Worm (Caenorhabditis elegans): ENCODE data around the gene sams-4.
A peak's percentile ranks its signal among the peaks of the same experiment; 100 is the strongest.

sams-4 gene

DNA sequence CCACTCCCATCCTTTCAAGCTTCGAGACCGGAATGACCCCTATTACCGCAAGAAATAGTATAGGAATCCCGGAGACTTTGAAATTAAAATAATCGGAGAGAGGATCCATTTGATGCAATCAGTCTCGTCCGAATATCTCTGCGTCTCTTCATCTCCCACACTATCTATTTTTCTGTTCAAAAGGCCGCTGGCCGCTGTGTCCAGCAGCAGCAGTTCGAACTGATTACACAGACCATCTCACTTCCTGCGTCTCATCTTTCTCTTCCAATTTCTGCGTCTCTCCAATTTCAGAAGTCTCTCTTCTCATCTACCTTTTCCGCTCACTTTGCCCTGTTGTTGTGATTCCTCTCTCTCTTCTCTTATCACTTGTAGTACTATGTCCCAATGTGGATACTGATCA is 28.7 kb downstream of the sams-4 start (continued):
- TF ChIP-seq ztf-7 (tag; optimal IDR thresholded peaks at IDR 0.05) (no peak), lir-3 (tag; optimal IDR thresholded peaks at IDR 0.05) (no peak), spr-1 (tag; optimal IDR thresholded peaks at IDR 0.05) (peak; percentile 50), daf-8 (GFP tag; IDR thresholded peaks at IDR 0.05) (no peak), ZK337.2 (GFP tag; IDR thresholded peaks at IDR 0.05) (no peak), hlh-30 (tag; optimal IDR thresholded peaks at IDR 0.05; ENCODE audit: insufficient read depth) (peak; percentile 64), fkh-10 (GFP tag; optimal IDR thresholded peaks at IDR 0.05) (no peak), R02D3.7 (tag; optimal IDR thresholded peaks at IDR 0.05) (no peak), aha-1 (tag) (peak; percentile 59), dpl-1 (GFP tag; optimal IDR thresholded peaks at IDR 0.05) (no peak), D1046.2 (GFP tag; IDR thresholded peaks at IDR 0.05) (no peak), zip-2 (tag; optimal IDR thresholded peaks at IDR 0.05) (no peak), spr-3 (GFP tag; optimal IDR thresholded peaks at IDR 0.05) (no peak), dmd-9 (GFP tag; IDR thresholded peaks at IDR 0.05) (no peak), mxl-3 (GFP tag; optimal IDR thresholded peaks at IDR 0.05) (peak; percentile 67), nhr-25 (tag; optimal IDR thresholded peaks at IDR 0.05; ENCODE audit: borderline replicate concordance, insufficient read depth) (peak; percentile 59), mdl-1 (tag; optimal IDR thresholded peaks at IDR 0.05) (peak in 1 of 2 experiments; percentile 52), daf-12 (tag; optimal IDR thresholded peaks at IDR 0.05) (no peak), lin-38 (GFP tag; IDR thresholded peaks at IDR 0.05) (no peak), nhr-48 (tag; optimal IDR thresholded peaks at IDR 0.05) (peak; percentile 77), nhr-42 (GFP tag; IDR thresholded peaks at IDR 0.05) (no peak), zag-1 (tag; optimal IDR thresholded peaks at IDR 0.05) (no peak), daf-16 (GFP tag; optimal IDR thresholded peaks at IDR 0.05) (peak in 1 of 2 experiments; percentile 23), daf-16 (tag; optimal IDR thresholded peaks at IDR 0.05) (peak; percentile 82), rbr-2 (tag; optimal IDR thresholded peaks at IDR 0.05) (peak; percentile 25), lim-7 (GFP tag; IDR thresholded peaks at IDR 0.05) (no peak), madf-9 (GFP tag; conservative IDR thresholded peaks at IDR 0.05) (no peak), nhr-10 (tag; optimal IDR thresholded peaks at IDR 0.05) (no peak), zfp-3 (GFP tag; conservative IDR thresholded peaks at IDR 0.05) (no peak), tag-97 (GFP tag; IDR thresholded peaks at IDR 0.05) (no peak), Y5F2A.4 (GFP tag; optimal IDR thresholded peaks at IDR 0.05) (no peak), unc-62 (GFP tag; optimal IDR thresholded peaks at IDR 0.05 in 1 of 2) (peak in 1 of 2 experiments; percentile 52), unc-62 (tag; optimal IDR thresholded peaks at IDR 0.05) (no peak), saeg-2 (GFP tag; IDR thresholded peaks at IDR 0.05) (no peak), skn-1 (tag; optimal IDR thresholded peaks at IDR 0.05) (no peak), nhr-11 (tag; optimal IDR thresholded peaks at IDR 0.05) (no peak), zip-11 (GFP tag; IDR thresholded peaks at IDR 0.05) (no peak), nhr-77 (tag; optimal IDR thresholded peaks at IDR 0.05) (peak; percentile 9), hmg-1.1 (GFP tag; IDR thresholded peaks at IDR 0.05) (peak; percentile 61)

DNA sequence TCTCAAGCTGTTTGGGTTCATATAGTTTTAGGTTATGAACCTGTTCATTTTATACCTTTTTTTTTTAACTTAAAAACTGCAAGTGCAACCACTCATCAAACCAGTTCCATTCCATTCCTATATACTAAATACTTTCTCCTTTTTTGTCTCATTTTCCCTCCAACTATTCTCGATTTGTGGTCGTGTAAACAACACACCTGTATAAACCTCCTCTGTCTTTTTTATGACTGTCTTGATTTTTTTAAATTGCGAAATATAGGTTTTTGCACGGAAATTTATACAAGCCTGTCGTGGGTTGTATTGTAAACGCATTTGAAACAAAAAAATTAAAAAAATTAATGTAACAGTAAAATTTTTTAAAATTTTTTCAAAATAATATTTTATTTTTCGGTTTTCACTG is 29.7 kb downstream of the sams-4 start:
- TF ChIP-seq zfp-2 (tag; optimal IDR thresholded peaks at IDR 0.05) (no peak), daf-16 (GFP tag; optimal IDR thresholded peaks at IDR 0.05) (no peak), daf-16 (tag; optimal IDR thresholded peaks at IDR 0.05) (peak; percentile 73)

- TF ChIP-seq lin-15B (tag; optimal IDR thresholded peaks at IDR 0.05) = no peak
- TF ChIP-seq gei-8 (GFP tag; optimal IDR thresholded peaks at IDR 0.05) = no peak
- TF ChIP-seq snpc-1.2 (GFP tag; IDR thresholded peaks at IDR 0.05) = peak; percentile 89
Observed at ce11 chrIV:5814092-5814650, 32.0 kb downstream of the sams-4 start, which contains the start of gene oops-1. Gene oops-1, minus strand, starts transcription at chrIV:5814142.

Data from whole organism, L4 larva.